Worm (Caenorhabditis elegans): ENCODE measurements around the gene K01D12.20.

The K01D12.20 gene

DNA sequence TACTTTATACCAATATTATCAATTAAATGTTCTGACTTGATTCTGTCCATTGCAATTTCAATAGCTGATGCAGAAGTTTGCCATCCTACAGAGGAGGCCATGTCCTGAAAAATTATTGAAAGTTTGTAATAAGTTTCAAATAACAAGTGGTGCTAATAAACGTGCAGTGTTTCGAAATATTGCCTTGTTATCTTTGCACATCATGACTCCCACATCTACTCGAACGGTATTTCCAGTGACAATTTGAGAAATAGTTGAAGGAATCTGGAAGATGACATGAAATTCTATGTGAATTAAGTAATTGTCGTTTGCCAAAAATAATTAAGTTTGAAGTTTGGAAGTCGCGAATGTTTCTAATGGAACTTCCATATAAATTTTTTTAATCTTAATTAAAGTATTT lies 31.2 kb downstream of the K01D12.20 start, which contains the start of gene gcy-13:
TSS of gene gcy-13 (minus strand) at position 101 of the 400 bp plus-strand sequence.
- TF ChIP-seq athp-1 (tag; optimal IDR thresholded peaks at IDR 0.05) (no peak), lin-35 (GFP tag; optimal IDR thresholded peaks at IDR 0.05) (no peak)

DNA sequence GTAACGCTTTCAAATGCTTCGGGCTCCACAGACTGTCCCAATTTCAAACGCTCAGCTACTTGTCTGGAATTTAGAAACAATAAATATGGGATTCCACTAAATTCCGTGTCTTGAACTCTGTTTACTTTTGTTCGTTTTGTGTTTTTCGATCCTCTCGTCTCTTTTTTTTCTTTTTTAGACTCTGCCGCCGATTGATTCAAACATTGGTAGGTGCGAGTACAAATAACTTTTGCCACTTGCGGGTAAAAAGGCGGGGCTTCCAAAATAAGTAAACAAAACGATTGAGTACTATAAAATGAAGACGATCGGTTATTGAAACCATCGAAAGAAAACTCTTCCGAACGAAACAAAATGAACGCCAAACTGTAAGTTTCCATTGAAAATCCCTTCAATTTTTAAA lies 35.5 kb downstream of the K01D12.20 start, which contains the start of gene fipr-2:
TSS of gene fipr-2 (plus strand) at position 245 of the 400 bp plus-strand sequence.
- TF ChIP-seq T07F8.4 (tag; optimal IDR thresholded peaks at IDR 0.05): no peak
- no peak for TF ChIP-seq snpc-1.1 (tag; optimal IDR thresholded peaks at IDR 0.05; ENCODE audit: insufficient read depth)
- no peak for TF ChIP-seq bed-1 (GFP tag; IDR thresholded peaks at IDR 0.05)
- no peak for TF ChIP-seq dpff-1 (tag; optimal IDR thresholded peaks at IDR 0.05)
- TF ChIP-seq hlh-12 (tag; optimal IDR thresholded peaks at IDR 0.05): no peak
- TF ChIP-seq ets-4 (GFP tag; optimal IDR thresholded peaks at IDR 0.05): no peak

- TF ChIP-seq F57C9.4 (tag; optimal IDR thresholded peaks at IDR 0.05): no peak
- TF ChIP-seq F37B4.10 (GFP tag; IDR thresholded peaks at IDR 0.05): no peak
- TF ChIP-seq lin-35 (GFP tag; optimal IDR thresholded peaks at IDR 0.05): no peak
- TF ChIP-seq Y95B8A.8 (GFP tag; IDR thresholded peaks at IDR 0.05): no peak
- no peak for TF ChIP-seq snpc-1.1 (tag; optimal IDR thresholded peaks at IDR 0.05; ENCODE audit: insufficient read depth)
- no peak for TF ChIP-seq Y56A3A.18 (GFP tag; IDR thresholded peaks at IDR 0.05)
- no peak for TF ChIP-seq mel-28 (tag; optimal IDR thresholded peaks at IDR 0.05; ENCODE audit: borderline replicate concordance)
- TF ChIP-seq aptf-2 (GFP tag; conservative IDR thresholded peaks at IDR 0.05): no peak
Observed at ce11 chrV:12361644-12362043, 39.0 kb downstream of the K01D12.20 start, which contains the start of gene fipr-1. fipr-1 (minus strand) TSS chrV:12361744.

- TF ChIP-seq mcd-1 (GFP tag; IDR thresholded peaks at IDR 0.05) (no peak), sptf-2 (GFP tag; optimal IDR thresholded peaks at IDR 0.05) (no peak), F37B4.10 (GFP tag; IDR thresholded peaks at IDR 0.05) (no peak), unc-130 (GFP tag; optimal IDR thresholded peaks at IDR 0.05) (no peak), ztf-3 (GFP tag; optimal IDR thresholded peaks at IDR 0.05) (no peak), ztf-26 (tag; optimal IDR thresholded peaks at IDR 0.05) (no peak), nhr-80 (tag; optimal IDR thresholded peaks at IDR 0.05) (no peak), ets-4 (GFP tag; optimal IDR thresholded peaks at IDR 0.05) (no peak), tbx-9 (tag; optimal IDR thresholded peaks at IDR 0.05; ENCODE audit: borderline replicate concordance) (no peak)
Observed at ce11 chrV:12358347-12358746, 42.3 kb downstream of the K01D12.20 start, which contains the start of gene F23H12.5. F23H12.5 (plus strand) TSS chrV:12358647.

DNA sequence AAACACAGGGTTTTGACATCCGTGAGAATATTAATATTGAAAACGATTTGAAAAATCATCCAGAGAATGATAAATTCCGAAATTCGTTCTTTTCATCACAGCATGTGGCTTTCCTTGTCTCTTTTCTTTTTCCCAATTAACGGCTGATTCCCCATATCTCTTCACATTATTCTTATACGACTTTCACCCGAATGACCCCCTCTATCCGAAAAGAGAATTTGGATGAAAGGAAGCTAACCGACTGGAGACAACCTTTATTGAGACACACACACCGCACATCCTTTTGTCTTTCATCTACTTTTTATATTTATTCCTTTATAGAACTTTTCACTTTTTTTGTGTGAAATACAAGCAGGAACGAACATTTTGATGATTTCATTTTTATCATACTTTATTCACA lies 43.0 kb downstream of the K01D12.20 start:
- no peak for TF ChIP-seq F57A8.1 (GFP tag; optimal IDR thresholded peaks at IDR 0.05)
- no peak for TF ChIP-seq rpc-1 (optimal IDR thresholded peaks at IDR 0.05)
- no peak for TF ChIP-seq rpc-1 (tag; optimal IDR thresholded peaks at IDR 0.05)
- no peak for TF ChIP-seq madf-3 (GFP tag; IDR thresholded peaks at IDR 0.05)
- TF ChIP-seq aptf-3 (GFP tag; IDR thresholded peaks at IDR 0.05): no peak
- no peak for TF ChIP-seq akir-1 (GFP tag; optimal IDR thresholded peaks at IDR 0.05)
- no peak for TF ChIP-seq ztf-26 (tag; optimal IDR thresholded peaks at IDR 0.05)

ce11 chrV:12354193-12354830 lies 46.3 kb downstream of the K01D12.20 start:
- TF ChIP-seq T07F8.4 (tag; optimal IDR thresholded peaks at IDR 0.05): no peak
- TF ChIP-seq let-607 (tag; optimal IDR thresholded peaks at IDR 0.05): no peak
- no peak for TF ChIP-seq rpc-1 (optimal IDR thresholded peaks at IDR 0.05)
- no peak for TF ChIP-seq rpc-1 (tag; optimal IDR thresholded peaks at IDR 0.05)
- TF ChIP-seq snpc-1.1 (tag; optimal IDR thresholded peaks at IDR 0.05; ENCODE audit: insufficient read depth): no peak
- no peak for TF ChIP-seq hlh-12 (tag; optimal IDR thresholded peaks at IDR 0.05)
- no peak for TF ChIP-seq ceh-91 (GFP tag; IDR thresholded peaks at IDR 0.05)
- no peak for TF ChIP-seq B0035.1 (tag; optimal IDR thresholded peaks at IDR 0.05)
- no peak for TF ChIP-seq egrh-3 (GFP tag; IDR thresholded peaks at IDR 0.05)
- TF ChIP-seq sptf-2 (GFP tag; optimal IDR thresholded peaks at IDR 0.05): no peak
- no peak for TF ChIP-seq nhr-179 (tag; optimal IDR thresholded peaks at IDR 0.05)
- no peak for TF ChIP-seq snpc-3.4 (tag; optimal IDR thresholded peaks at IDR 0.05)
- no peak for TF ChIP-seq lsy-27 (tag; optimal IDR thresholded peaks at IDR 0.05; ENCODE audit: borderline replicate concordance, insufficient read depth)
- no peak for TF ChIP-seq tbp1 (GFP tag; optimal IDR thresholded peaks at IDR 0.05)
- TF ChIP-seq nhr-27 (tag; optimal IDR thresholded peaks at IDR 0.05): no peak

Data from whole organism, young adult.